Fruit fly (Drosophila melanogaster) whole organism: ENCODE measurements around the gene cerv.

Experiments
- CG8478 ChIP-seq: fragments of >200 bp; optimal IDR thresholded peaks from 2 replicates; lab custom pipeline; 2018; ENCODE audit warnings: inconsistent platforms
- Dll ChIP-seq: fragments of >200 bp; optimal IDR thresholded peaks from 2 replicates; lab custom pipeline; 2017
- EcR ChIP-seq, 2 experiments: fragments of >200 bp; optimal IDR thresholded peaks; 2 replicates each; lab custom pipeline; 2017; ENCODE audit warnings: missing biosample characterization in 2 of 2, missing genetic modification characterization in 2 of 2, missing genetic modification reagents in 2 of 2
- pan ChIP-seq: fragments of >200 bp; optimal IDR thresholded peaks from 2 replicates; lab custom pipeline; 2017
- psq ChIP-seq: fragments of >200 bp; optimal IDR thresholded peaks from 2 replicates; lab custom pipeline; 2017
- usp ChIP-seq: fragments of >200 bp; optimal IDR thresholded peaks from 2 replicates; lab custom pipeline; 2017; ENCODE audit warnings: missing biosample characterization, missing genetic modification characterization, mixed read lengths

- TF ChIP-seq psq (lab: Kevin White, UChicago) (no peak), pan (lab: Kevin White, UChicago) (no peak), Dll (no peak), CG8478 (lab: Kevin White, UChicago) (no peak), usp (no peak), EcR (GFP tag; optimal IDR thresholded peaks at IDR 0.05; lab: Kevin White, UChicago) (no peak)
Observed at dm6 chrX:15602438-15602837, 24.5 kb upstream of the cerv start.
